Worm (Caenorhabditis elegans) whole organism, mixed stage, embryonic: ENCODE measurements around the gene F08D12.7.

ENCODE experiments used
- ceh-83 ChIP-seq: fragments of 200-800 bp; sonication (Bioruptor generic); optimal IDR thresholded peaks from 2 replicates; lab custom pipeline; 2018; ENCODE audit warnings: mild to moderate bottlenecking, missing genetic modification characterization, missing compliant biosample characterization
- flh-1 ChIP-seq: fragments of 200-800 bp; sonication (Bioruptor generic); optimal IDR thresholded peaks from 2 replicates; lab custom pipeline; 2018; ENCODE audit warnings: mild to moderate bottlenecking, missing genetic modification characterization, moderate library complexity, missing compliant biosample characterization
- lin-13 ChIP-seq: fragments of 150-350 bp; optimal IDR thresholded peaks from 2 replicates; lab custom pipeline; 2014; ENCODE audit warnings: missing biosample characterization, missing genetic modification characterization
- lsy-2 ChIP-seq: fragments of 150-350 bp; optimal IDR thresholded peaks from 2 replicates; lab custom pipeline; 2014; ENCODE audit warnings: missing biosample characterization, missing genetic modification characterization
- mab-5 ChIP-seq: fragments of 150-350 bp; optimal IDR thresholded peaks from 2 replicates; lab custom pipeline; 2014; ENCODE audit warnings: missing biosample characterization, missing genetic modification characterization
- snpc-4 ChIP-seq: fragments of 150-350 bp; optimal IDR thresholded peaks from 2 replicates; lab custom pipeline; 2014; ENCODE audit warnings: missing biosample characterization, missing genetic modification characterization
- unc-39 ChIP-seq: fragments of 150-350 bp; optimal IDR thresholded peaks from 2 replicates; lab custom pipeline; 2014; ENCODE audit warnings: missing biosample characterization, missing genetic modification characterization

- TF ChIP-seq unc-39 = no peak
- TF ChIP-seq mab-5 = no peak
- no peak for TF ChIP-seq lin-13
- no peak for TF ChIP-seq lsy-2 (tag; lab: Kevin White, UChicago)
- TF ChIP-seq flh-1 (GFP tag; lab: Kevin White, UChicago) = no peak
- TF ChIP-seq ceh-83 = no peak
- TF ChIP-seq snpc-4 (tag; lab: Kevin White, UChicago) = no peak
Measured at ce11 chrII:2764664-2765063, 4.3 kb downstream of the F08D12.7 start, which contains the start of gene fbxb-108.
